Worm (Caenorhabditis elegans) whole organism, L2 larva: ENCODE measurements around the gene sre-37.

ENCODE experiments used
- C34F6.9 ChIP-seq: fragments of 150-350 bp; optimal IDR thresholded peaks from 2 replicates; lab custom pipeline; 2014; ENCODE audit warnings: missing biosample characterization, missing genetic modification characterization
- F13H6.1 ChIP-seq: sonication (generic microtip); optimal IDR thresholded peaks from 2 replicates; lab custom pipeline; 2016; ENCODE audit warnings: missing genetic modification characterization, missing compliant biosample characterization
- R02D3.7 ChIP-seq: fragments of 150-350 bp; optimal IDR thresholded peaks from 2 replicates; lab custom pipeline; 2014; ENCODE audit warnings: missing biosample characterization, missing genetic modification characterization
- Y55F3AM.14 ChIP-seq: fragments of 200-800 bp; sonication (Bioruptor generic); optimal IDR thresholded peaks from 2 replicates; lab custom pipeline; 2018; ENCODE audit warnings: mild to moderate bottlenecking, missing genetic modification characterization, missing compliant biosample characterization
- ZK546.5 ChIP-seq: sonication (generic microtip); optimal IDR thresholded peaks from 2 replicates; lab custom pipeline; 2017; ENCODE audit warnings: missing biosample characterization, missing genetic modification characterization
- alr-1 ChIP-seq: fragments of 150-350 bp; optimal IDR thresholded peaks from 2 replicates; lab custom pipeline; 2014; ENCODE audit warnings: missing biosample characterization, missing genetic modification characterization
- aly-2 ChIP-seq: fragments of 150-350 bp; optimal IDR thresholded peaks from 2 replicates; lab custom pipeline; 2014; ENCODE audit warnings: missing biosample characterization, missing genetic modification characterization
- ama-1 ChIP-seq: fragments of 150-350 bp; optimal IDR thresholded peaks from 2 replicates; lab custom pipeline; 2018; ENCODE audit warnings: inconsistent platforms
- blmp-1 ChIP-seq: sonication (generic microtip); optimal IDR thresholded peaks from 2 replicates; lab custom pipeline; 2017; ENCODE audit warnings: missing genetic modification characterization, mild to moderate bottlenecking, missing compliant biosample characterization, antibody characterized with exemption, moderate library complexity; ENCODE audit not compliant: insufficient read depth
- dmd-4 ChIP-seq: sonication (generic microtip); optimal IDR thresholded peaks from 2 replicates; lab custom pipeline; 2017; ENCODE audit warnings: missing biosample characterization, missing genetic modification characterization
- egl-27 ChIP-seq: sonication (generic microtip); optimal IDR thresholded peaks from 3 replicates; lab custom pipeline; 2017; ENCODE audit warnings: missing biosample characterization, missing genetic modification reagents, missing genetic modification characterization
- elt-3 ChIP-seq: sonication (generic microtip); optimal IDR thresholded peaks from 2 replicates; lab custom pipeline; 2017; ENCODE audit warnings: missing biosample characterization, missing genetic modification characterization
- gmeb-1 ChIP-seq: fragments of 150-350 bp; optimal IDR thresholded peaks from 2 replicates; lab custom pipeline; 2014; ENCODE audit warnings: missing biosample characterization, missing genetic modification characterization
- lin-11 ChIP-seq: fragments of 150-350 bp; sonication (generic microtip); optimal IDR thresholded peaks from 2 replicates; lab custom pipeline; 2014; ENCODE audit warnings: missing biosample characterization, missing genetic modification characterization, inconsistent platforms, mixed read lengths
- lin-13 ChIP-seq: fragments of 150-350 bp; optimal IDR thresholded peaks from 2 replicates; lab custom pipeline; 2014; ENCODE audit warnings: missing biosample characterization, missing genetic modification reagents, missing genetic modification characterization
- lin-39 ChIP-seq: fragments of 150-350 bp; optimal IDR thresholded peaks from 2 replicates; lab custom pipeline; 2014; ENCODE audit warnings: missing biosample characterization, missing genetic modification reagents, missing genetic modification characterization
- lsy-2 ChIP-seq, 2 experiments: fragments of 150-350 bp in 1 of 2; sonication (generic microtip) in 1 of 2; optimal IDR thresholded peaks; 2 replicates each; lab custom pipeline; 2014 to 2017; ENCODE audit warnings: missing biosample characterization in 2 of 2, missing genetic modification characterization in 2 of 2
- mbf-1 ChIP-seq: sonication (generic microtip); optimal IDR thresholded peaks from 2 replicates; lab custom pipeline; 2017; ENCODE audit warnings: missing biosample characterization, missing genetic modification characterization
- mdl-1 ChIP-seq, 2 experiments: fragments of 150-350 bp in 1 of 2; sonication (generic microtip) in 1 of 2; optimal IDR thresholded peaks; 2 replicates each; lab custom pipeline; 2017; ENCODE audit warnings: missing biosample characterization in 2 of 2, missing genetic modification characterization in 2 of 2
- nhr-10 ChIP-seq: sonication (generic microtip); optimal IDR thresholded peaks from 2 replicates; lab custom pipeline; 2017; ENCODE audit warnings: missing biosample characterization, missing genetic modification characterization
- nhr-11 ChIP-seq: fragments of 150-350 bp; optimal IDR thresholded peaks from 2 replicates; lab custom pipeline; 2014; ENCODE audit warnings: missing biosample characterization, missing genetic modification characterization
- nhr-12 ChIP-seq: fragments of 150-350 bp; optimal IDR thresholded peaks from 2 replicates; lab custom pipeline; 2014; ENCODE audit warnings: missing biosample characterization, missing genetic modification characterization
- nhr-129 ChIP-seq: fragments of 150-350 bp; optimal IDR thresholded peaks from 2 replicates; lab custom pipeline; 2014; ENCODE audit warnings: missing biosample characterization, missing genetic modification characterization
- nhr-21 ChIP-seq: fragments of 150-350 bp; optimal IDR thresholded peaks from 2 replicates; lab custom pipeline; 2014; ENCODE audit warnings: missing biosample characterization, missing genetic modification characterization
- nhr-23 ChIP-seq: fragments of 150-350 bp; optimal IDR thresholded peaks from 2 replicates; lab custom pipeline; 2014; ENCODE audit warnings: missing biosample characterization, missing genetic modification reagents, missing genetic modification characterization
- nhr-25 ChIP-seq: fragments of 150-350 bp; sonication (generic microtip); optimal IDR thresholded peaks from 3 replicates; lab custom pipeline; 2014; ENCODE audit warnings: missing biosample characterization, missing genetic modification characterization
- nhr-77 ChIP-seq: fragments of 150-350 bp; optimal IDR thresholded peaks from 2 replicates; lab custom pipeline; 2014; ENCODE audit warnings: missing biosample characterization, missing genetic modification characterization
- peb-1 ChIP-seq: fragments of 150-350 bp; optimal IDR thresholded peaks from 2 replicates; lab custom pipeline; 2014; ENCODE audit warnings: missing biosample characterization, missing genetic modification characterization
- sem-4 ChIP-seq: fragments of 150-350 bp; optimal IDR thresholded peaks from 2 replicates; lab custom pipeline; 2014; ENCODE audit warnings: missing biosample characterization, missing genetic modification reagents, missing genetic modification characterization
- skn-1 ChIP-seq: sonication (generic microtip); optimal IDR thresholded peaks from 2 replicates; lab custom pipeline; 2017; ENCODE audit warnings: missing biosample characterization, missing genetic modification characterization
- sma-3 ChIP-seq: sonication (generic microtip); optimal IDR thresholded peaks from 2 replicates; lab custom pipeline; 2016; ENCODE audit warnings: missing genetic modification reagents, missing genetic modification characterization, missing compliant biosample characterization
- sma-9 ChIP-seq, 2 experiments: fragments of 150-350 bp in 1 of 2; sonication (generic microtip) in 1 of 2; optimal IDR thresholded peaks; 2 replicates each; lab custom pipeline; 2014 to 2016; ENCODE audit warnings: missing genetic modification characterization in 2 of 2, mild to moderate bottlenecking in 1 of 2, missing biosample characterization in 1 of 2, missing compliant biosample characterization in 1 of 2, missing genetic modification reagents in 1 of 2, moderate library complexity in 1 of 2
- snpc-4 ChIP-seq: fragments of 150-350 bp; optimal IDR thresholded peaks from 2 replicates; lab custom pipeline; 2014; ENCODE audit warnings: missing biosample characterization, missing genetic modification characterization
- unc-39 ChIP-seq: fragments of 150-350 bp; optimal IDR thresholded peaks from 2 replicates; lab custom pipeline; 2014; ENCODE audit warnings: missing biosample characterization, missing genetic modification characterization
- unc-55 ChIP-seq: fragments of 150-350 bp; sonication (generic microtip); optimal IDR thresholded peaks from 3 replicates; lab custom pipeline; 2014; ENCODE audit warnings: missing biosample characterization, missing genetic modification reagents, missing genetic modification characterization
- unc-62 ChIP-seq: fragments of 150-350 bp; optimal IDR thresholded peaks from 2 replicates; lab custom pipeline; 2014; ENCODE audit warnings: missing biosample characterization, missing genetic modification reagents, missing genetic modification characterization
- zag-1 ChIP-seq: fragments of 150-350 bp; optimal IDR thresholded peaks from 2 replicates; lab custom pipeline; 2014; ENCODE audit warnings: missing biosample characterization, missing genetic modification characterization
- ztf-1 ChIP-seq: fragments of 200-800 bp; sonication (Bioruptor generic); conservative IDR thresholded peaks from 2 replicates; pipeline ENCODE4 v1.3.6; 2022; ENCODE audit warnings: missing genetic modification characterization, missing compliant biosample characterization
- ztf-11 ChIP-seq: sonication (generic microtip); optimal IDR thresholded peaks from 2 replicates; lab custom pipeline; 2017; ENCODE audit warnings: missing biosample characterization, missing genetic modification characterization
- ztf-4 ChIP-seq: fragments of 150-350 bp; optimal IDR thresholded peaks from 2 replicates; lab custom pipeline; 2014; ENCODE audit warnings: missing biosample characterization, missing genetic modification characterization

The sre-37 gene

DNA sequence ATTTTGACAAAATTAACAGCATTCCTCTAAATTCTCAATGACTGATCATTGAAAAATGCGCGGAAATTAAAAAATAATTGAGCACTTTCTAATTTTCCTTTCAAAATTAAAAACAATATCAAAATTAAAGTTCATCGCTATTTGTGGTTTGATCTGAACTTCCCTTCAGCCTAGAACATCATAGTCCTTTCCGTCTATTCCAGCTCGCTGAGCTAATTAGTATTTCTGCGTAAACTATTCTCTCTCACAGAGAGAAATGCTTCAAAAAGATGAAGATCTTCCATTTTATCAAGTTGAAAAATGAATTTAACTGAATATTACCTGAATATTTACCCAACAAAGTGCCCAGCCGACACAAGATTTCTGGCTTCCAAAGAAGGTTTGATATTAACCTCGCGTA lies 41.4 kb downstream of the sre-37 start, which contains the start of gene srh-68:
srh-68 (plus strand) TSS at position 301 of the 400 bp plus-strand sequence.
- TF ChIP-seq egl-27 (tag; lab: Kevin White, UChicago), result no peak
- no peak for TF ChIP-seq mbf-1
- TF ChIP-seq lsy-2 (tag; optimal IDR thresholded peaks at IDR 0.05; lab: Kevin White, UChicago), result no peak
- no peak for TF ChIP-seq aly-2 (tag; lab: Kevin White, UChicago)
- no peak for TF ChIP-seq ztf-1 (GFP tag; lab: Robert Waterston, UW)
- TF ChIP-seq unc-39 (tag; lab: Kevin White, UChicago), result no peak
- no peak for TF ChIP-seq peb-1 (tag; lab: Kevin White, UChicago)
- TF ChIP-seq gmeb-1 (tag; lab: Kevin White, UChicago), result no peak
- TF ChIP-seq lin-13 (GFP tag; lab: Kevin White, UChicago), result no peak
- no peak for TF ChIP-seq ztf-11 (tag; lab: Kevin White, UChicago)
- no peak for TF ChIP-seq R02D3.7 (tag; lab: Kevin White, UChicago)
- no peak for TF ChIP-seq F13H6.1 (tag; lab: Kevin White, UChicago)
- TF ChIP-seq sem-4, result no peak
- no peak for TF ChIP-seq blmp-1
- no peak for TF ChIP-seq unc-62 (GFP tag; lab: Kevin White, UChicago)
- TF ChIP-seq lin-11 (tag; lab: Kevin White, UChicago), result no peak
- no peak for TF ChIP-seq dmd-4 (tag; lab: Kevin White, UChicago)
- TF ChIP-seq nhr-25, result no peak
- no peak for TF ChIP-seq nhr-10 (tag; lab: Kevin White, UChicago)
- no peak for TF ChIP-seq nhr-23 (tag; lab: Kevin White, UChicago)

DNA sequence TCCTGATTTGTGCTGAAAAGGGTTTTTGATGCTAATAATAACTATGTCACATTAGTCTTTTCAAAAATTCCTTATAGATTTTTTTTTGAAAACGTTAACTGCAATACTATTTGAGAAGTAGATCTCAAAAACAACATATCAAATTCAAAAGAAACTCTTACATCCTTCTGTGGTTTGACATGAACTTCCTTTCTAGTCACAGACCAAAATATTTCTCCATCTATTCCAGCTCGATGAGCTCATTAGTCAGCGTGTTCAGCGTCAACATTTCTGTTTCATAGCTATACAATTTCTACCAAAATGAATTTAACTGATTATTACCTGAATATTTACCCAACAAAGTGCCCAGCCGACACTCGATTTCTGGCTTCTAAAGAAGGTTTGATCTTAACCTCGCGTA lies 43.0 kb downstream of the sre-37 start, which contains the start of gene srh-67:
srh-67 (plus strand) TSS at position 301 of the 400 bp plus-strand sequence.
- TF ChIP-seq nhr-25 (no peak), sma-3 (GFP tag; lab: Kevin White, UChicago) (no peak), elt-3 (tag; lab: Kevin White, UChicago) (no peak), aly-2 (tag; lab: Kevin White, UChicago) (no peak), R02D3.7 (tag; lab: Kevin White, UChicago) (no peak), unc-55 (GFP tag; lab: Kevin White, UChicago) (no peak), unc-39 (tag; lab: Kevin White, UChicago) (no peak), mdl-1 (tag; optimal IDR thresholded peaks at IDR 0.05; lab: Kevin White, UChicago) (no peak), mbf-1 (no peak)

DNA sequence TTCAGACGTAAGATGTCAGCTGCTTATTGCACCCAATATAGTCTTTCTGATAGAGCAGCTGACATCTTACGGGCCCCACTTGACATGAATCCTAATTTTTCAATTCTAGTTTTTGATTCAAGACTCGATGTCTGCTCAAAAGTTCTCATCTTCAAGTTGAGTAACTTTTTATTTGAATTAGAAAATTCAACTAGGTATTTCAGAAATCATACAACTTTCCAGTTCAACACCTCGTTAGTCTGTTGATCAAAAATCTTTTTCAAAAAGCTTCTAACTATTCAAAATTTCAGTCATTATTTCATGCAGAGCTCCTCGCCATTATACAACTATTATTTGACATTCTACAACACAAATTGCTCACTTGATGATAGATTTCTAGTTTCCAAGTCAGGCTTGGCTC lies 46.2 kb downstream of the sre-37 start, which contains the start of gene srh-73:
srh-73 (plus strand) TSS at position 301 of the 400 bp plus-strand sequence.
- TF ChIP-seq peb-1 (tag; lab: Kevin White, UChicago) (no peak), snpc-4 (no peak), nhr-11 (no peak), sem-4 (no peak), unc-55 (GFP tag; lab: Kevin White, UChicago) (no peak), skn-1 (tag; lab: Kevin White, UChicago) (no peak), unc-39 (tag; lab: Kevin White, UChicago) (no peak), nhr-10 (tag; lab: Kevin White, UChicago) (no peak), sma-9 (GFP tag; optimal IDR thresholded peaks at IDR 0.05; lab: Kevin White, UChicago) (no peak), sma-9 (tag; optimal IDR thresholded peaks at IDR 0.05; lab: Kevin White, UChicago) (no peak), nhr-77 (tag; lab: Kevin White, UChicago) (no peak), nhr-21 (tag; lab: Kevin White, UChicago) (no peak), nhr-12 (no peak), ztf-4 (tag; lab: Kevin White, UChicago) (no peak), ama-1 (lab: Kevin White, UChicago) (no peak), aly-2 (tag; lab: Kevin White, UChicago) (no peak), alr-1 (tag; lab: Kevin White, UChicago) (no peak)

DNA sequence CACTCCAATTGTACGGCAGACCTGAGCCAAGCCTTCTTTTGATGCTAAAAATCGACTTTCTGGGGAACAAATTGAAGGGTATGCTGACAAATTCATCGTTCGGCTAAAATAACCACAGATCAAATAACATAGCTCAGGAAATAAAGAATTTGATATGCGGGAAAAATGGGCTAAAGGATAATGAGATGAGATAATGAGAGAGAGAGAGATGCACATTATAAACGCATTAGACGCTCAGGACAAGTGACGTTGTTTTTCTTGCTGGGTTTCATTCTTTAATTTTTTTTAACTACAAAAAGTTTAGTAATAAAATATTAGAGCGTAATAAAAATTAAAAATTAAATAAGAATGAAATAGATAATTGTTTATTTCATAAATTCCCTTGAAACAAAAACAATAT lies 49.0 kb downstream of the sre-37 start, which contains the start of gene srh-69:
srh-69 (minus strand) TSS at position 101 of the 400 bp plus-strand sequence.
- no peak for TF ChIP-seq nhr-21 (tag; lab: Kevin White, UChicago)
- TF ChIP-seq nhr-11, result no peak
- no peak for TF ChIP-seq lin-39
- TF ChIP-seq lin-11 (tag; lab: Kevin White, UChicago), result no peak
- TF ChIP-seq sem-4, result no peak
- TF ChIP-seq C34F6.9 (tag; lab: Kevin White, UChicago), result no peak
- no peak for TF ChIP-seq Y55F3AM.14 (GFP tag; lab: Kevin White, UChicago)
- TF ChIP-seq ZK546.5, result no peak
- TF ChIP-seq nhr-129 (tag; lab: Kevin White, UChicago), result no peak
- TF ChIP-seq zag-1 (tag; lab: Kevin White, UChicago), result no peak
- TF ChIP-seq unc-55 (GFP tag; lab: Kevin White, UChicago), result no peak
- TF ChIP-seq unc-62 (GFP tag; lab: Kevin White, UChicago), result no peak
- no peak for TF ChIP-seq ztf-1 (GFP tag; lab: Robert Waterston, UW)
- TF ChIP-seq blmp-1, result no peak
- TF ChIP-seq unc-39 (tag; lab: Kevin White, UChicago), result no peak
- no peak for TF ChIP-seq mbf-1
